Fruit fly (Drosophila melanogaster): Measurements from ENCODE around the gene PH4alphaSG1.

The PH4alphaSG1 gene

dm6 chr3R:30550044-30550443, 44.6 kb upstream of the PH4alphaSG1 start (continued):
- TF ChIP-seq Nf-YB (GFP tag; optimal IDR thresholded peaks at IDR 0.05), result no peak
- no peak for TF ChIP-seq CG1529 (GFP tag; optimal IDR thresholded peaks at IDR 0.05)
- TF ChIP-seq CG3995 (GFP tag; optimal IDR thresholded peaks at IDR 0.05), result no peak
- TF ChIP-seq da (GFP tag; optimal IDR thresholded peaks at IDR 0.05), result no peak
- peak; percentile 11 for TF ChIP-seq CG6765 (GFP tag; optimal IDR thresholded peaks at IDR 0.05)
- TF ChIP-seq lbe (GFP tag; optimal IDR thresholded peaks at IDR 0.05), result no peak
- TF ChIP-seq H2.0 (GFP tag; IDR thresholded peaks at IDR 0.05), result no peak
- no peak for TF ChIP-seq CG31441 (GFP tag; IDR thresholded peaks at IDR 0.05)
- peak; percentile 32; the same call in 1 of the 2 replicates for TF ChIP-seq CG14014 (GFP tag; IDR thresholded peaks at IDR 0.05)
- peak in 1 of 2 experiments; percentile 41 for TF ChIP-seq Hr51 (GFP tag; optimal IDR thresholded peaks at IDR 0.05)
- no peak for TF ChIP-seq z (GFP tag; IDR thresholded peaks at IDR 0.05)
- TF ChIP-seq CG7556 (GFP tag; optimal IDR thresholded peaks at IDR 0.05), result peak; percentile 41
- peak; percentile 10 for TF ChIP-seq CG13624 (GFP tag; optimal IDR thresholded peaks at IDR 0.05)
- TF ChIP-seq Bteb2 (GFP tag; optimal IDR thresholded peaks at IDR 0.05), result no peak
- 0 out of 2 replicates have a peak, but pooled peaks have one; percentile 15 for TF ChIP-seq Taf1 (GFP tag; IDR thresholded peaks at IDR 0.05)
- no peak for TF ChIP-seq CG6254 (GFP tag; optimal IDR thresholded peaks at IDR 0.05)
- TF ChIP-seq D19B (GFP tag; optimal IDR thresholded peaks at IDR 0.05), result no peak
- TF ChIP-seq Fer1 (GFP tag; optimal IDR thresholded peaks at IDR 0.05), result peak; percentile 48
- 0 out of 2 replicates have a peak, but pooled peaks have one; percentile 13 for TF ChIP-seq Ptx1 (GFP tag; IDR thresholded peaks at IDR 0.05)
- no peak for TF ChIP-seq gce (GFP tag; IDR thresholded peaks at IDR 0.05)
- peak; percentile 12 for TF ChIP-seq unpg (GFP tag; optimal IDR thresholded peaks at IDR 0.05)
- TF ChIP-seq CG9932 (GFP tag; IDR thresholded peaks at IDR 0.05), result peak; percentile 27
- TF ChIP-seq lilli (GFP tag; optimal IDR thresholded peaks at IDR 0.05), result peak; percentile 17
- no peak for TF ChIP-seq TFAM (GFP tag; optimal IDR thresholded peaks at IDR 0.05)
- TF ChIP-seq D19A (tag; optimal IDR thresholded peaks at IDR 0.05), result no peak
- no peak for TF ChIP-seq CG11723 (GFP tag; optimal IDR thresholded peaks at IDR 0.05)
- TF ChIP-seq grau (tag; optimal IDR thresholded peaks at IDR 0.05), result peak; percentile 30
- TF ChIP-seq Med (GFP tag), result peak; percentile 81
- no peak for TF ChIP-seq CG2116 (GFP tag; optimal IDR thresholded peaks at IDR 0.05)
- no peak for TF ChIP-seq dan (GFP tag; IDR thresholded peaks at IDR 0.05)
- no peak for TF ChIP-seq CG15696 (tag; optimal IDR thresholded peaks at IDR 0.05)
- peak; percentile 11 for TF ChIP-seq Myb (GFP tag; optimal IDR thresholded peaks at IDR 0.05)
- no peak for TF ChIP-seq CG17802 (tag; optimal IDR thresholded peaks at IDR 0.05)
- TF ChIP-seq Xbp1 (GFP tag; optimal IDR thresholded peaks at IDR 0.05), result no peak
- TF ChIP-seq chinmo (GFP tag; IDR thresholded peaks at IDR 0.05; ENCODE audit: partially characterized antibody), result no peak
- no peak for TF ChIP-seq sqz (GFP tag; optimal IDR thresholded peaks at IDR 0.05)
- peak; percentile 64 for TF ChIP-seq lab (GFP tag; optimal IDR thresholded peaks at IDR 0.05)
- TF ChIP-seq CG15514 (GFP tag; optimal IDR thresholded peaks at IDR 0.05), result peak; percentile 31
- peak; percentile 12; the same call in 1 of the 2 replicates for TF ChIP-seq stc (GFP tag; IDR thresholded peaks at IDR 0.05)
- TF ChIP-seq CG31224 (GFP tag; IDR thresholded peaks at IDR 0.05), result 0 out of 2 replicates have a peak, but pooled peaks have one; percentile 28
- peak; percentile 62 for TF ChIP-seq Hmr (GFP tag; optimal IDR thresholded peaks at IDR 0.05)
- TF ChIP-seq wor (GFP tag; IDR thresholded peaks at IDR 0.05), result no peak
- TF ChIP-seq jumu (GFP tag; optimal IDR thresholded peaks at IDR 0.05), result no peak
- TF ChIP-seq CG14667 (GFP tag; IDR thresholded peaks at IDR 0.05), result peak; percentile 28; the same call in 1 of the 2 replicates
- no peak for TF ChIP-seq tll (GFP tag; optimal IDR thresholded peaks at IDR 0.05)
- no peak for TF ChIP-seq Trl (optimal IDR thresholded peaks at IDR 0.05)
- no peak for TF ChIP-seq Trl (GFP tag; optimal IDR thresholded peaks at IDR 0.05)
- no peak for TF ChIP-seq tio (GFP tag; optimal IDR thresholded peaks at IDR 0.05)
- TF ChIP-seq gro (GFP tag; optimal IDR thresholded peaks at IDR 0.05), result no peak
- no peak for TF ChIP-seq ranshi (GFP tag; IDR thresholded peaks at IDR 0.05)
- TF ChIP-seq pnt (GFP tag; optimal IDR thresholded peaks at IDR 0.05), result no peak
